Worm (Caenorhabditis elegans): ENCODE measurements around the gene bcl-7.

DNA sequence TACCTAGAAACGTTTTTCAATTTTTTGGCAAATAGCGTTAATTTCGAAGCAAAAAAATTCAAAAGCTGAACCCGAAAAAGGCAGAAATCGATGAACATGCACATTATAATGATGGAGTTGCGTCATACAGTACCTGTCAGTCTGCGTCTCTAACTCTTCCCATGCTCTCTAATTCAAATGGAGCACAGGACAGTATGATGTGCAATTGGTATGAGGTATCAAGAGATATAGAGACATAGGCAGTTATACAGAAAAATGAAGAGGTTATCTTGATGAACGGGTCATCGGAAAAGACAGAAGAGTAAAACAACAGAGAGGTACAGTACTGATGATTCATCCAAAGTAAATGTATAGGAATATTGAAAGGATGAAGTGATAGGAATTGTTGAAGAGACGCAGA is 25.2 kb upstream of the bcl-7 start:
- no peak for TF ChIP-seq sptf-2 (GFP tag; optimal IDR thresholded peaks at IDR 0.05)
- TF ChIP-seq pha-4 (tag; optimal IDR thresholded peaks at IDR 0.05): no peak
- TF ChIP-seq lsy-27 (tag; optimal IDR thresholded peaks at IDR 0.05; ENCODE audit: borderline replicate concordance, insufficient read depth): no peak
- no peak for TF ChIP-seq unc-62 (GFP tag; optimal IDR thresholded peaks at IDR 0.05)
- TF ChIP-seq rec-8 (tag; optimal IDR thresholded peaks at IDR 0.05): no peak
- no peak for TF ChIP-seq ztf-25 (GFP tag; IDR thresholded peaks at IDR 0.05)
- no peak for TF ChIP-seq snpc-3.4 (tag; optimal IDR thresholded peaks at IDR 0.05)
- TF ChIP-seq efl-1 (GFP tag; optimal IDR thresholded peaks at IDR 0.05): no peak
- no peak for TF ChIP-seq K11D2.4 (GFP tag; IDR thresholded peaks at IDR 0.05)
- no peak for TF ChIP-seq F23B12.7 (tag; optimal IDR thresholded peaks at IDR 0.05; ENCODE audit: insufficient read depth)
- TF ChIP-seq nhr-120 (GFP tag; IDR thresholded peaks at IDR 0.05): no peak
